Worm (Caenorhabditis elegans) whole organism, young adult: Measurements from ENCODE around the gene T14G10.8.

Experiments used
- K12H6.12 ChIP-seq: fragments of 200-800 bp; sonication (Bioruptor generic); optimal IDR thresholded peaks from 2 replicates; lab custom pipeline; 2018; ENCODE audit warnings: mild to moderate bottlenecking, missing genetic modification characterization, missing compliant biosample characterization
- ama-1 ChIP-seq, 3 experiments: fragments of 150-350 bp in 1 of 3; sonication (generic microtip) in 2 of 3; optimal IDR thresholded peaks; 2 replicates each; lab custom pipeline; 2014 to 2018; ENCODE audit warnings: missing biosample characterization in 2 of 3, missing genetic modification characterization in 2 of 3, missing genetic modification reagents in 2 of 3
- aptf-3 ChIP-seq: fragments of 200-800 bp; sonication (Bioruptor generic); IDR thresholded peaks from 2 replicates; pipeline ENCODE4 v1.3.6; 2022; ENCODE audit warnings: missing genetic modification characterization, missing compliant biosample characterization
- attf-3 ChIP-seq: fragments of 200-800 bp; sonication (Bioruptor generic); conservative IDR thresholded peaks from 2 replicates; pipeline ENCODE4 v1.3.6; 2022; ENCODE audit warnings: missing genetic modification reagents, missing genetic modification characterization, missing compliant biosample characterization
- dpl-1 ChIP-seq: fragments of 150-350 bp; optimal IDR thresholded peaks from 2 replicates; lab custom pipeline; 2014; ENCODE audit warnings: missing biosample characterization, missing genetic modification reagents, missing genetic modification characterization
- egl-18 ChIP-seq: fragments of 200-800 bp; sonication (Bioruptor generic); IDR thresholded peaks from 2 replicates; pipeline ENCODE4 v1.3.6; 2022; ENCODE audit warnings: missing genetic modification reagents, missing genetic modification characterization, missing compliant biosample characterization
- lin-35 ChIP-seq, 3 experiments: fragments of 150-350 bp in 2 of 3; sonication (generic microtip) in 1 of 3; optimal IDR thresholded peaks; 2 replicates each; lab custom pipeline; 2014 to 2018; ENCODE audit warnings: missing biosample characterization in 3 of 3, missing genetic modification characterization in 3 of 3, missing genetic modification reagents in 3 of 3
- lsl-1 ChIP-seq: fragments of 200-800 bp; sonication (Bioruptor generic); optimal IDR thresholded peaks from 2 replicates; lab custom pipeline; 2018; ENCODE audit warnings: mild to moderate bottlenecking, missing genetic modification characterization, moderate library complexity, missing compliant biosample characterization
- nfya-1 ChIP-seq: sonication (generic microtip); optimal IDR thresholded peaks from 2 replicates; lab custom pipeline; 2017; ENCODE audit warnings: antibody characterized with exemption, missing compliant biosample characterization, missing genetic modification characterization, borderline replicate concordance; ENCODE audit not compliant: insufficient read depth
- nhr-120 ChIP-seq: fragments of 200-800 bp; sonication (Bioruptor generic); IDR thresholded peaks from 2 replicates; pipeline ENCODE4 v1.3.6; 2022; ENCODE audit warnings: missing genetic modification characterization, missing compliant biosample characterization
- snpc-1.3 ChIP-seq: sonication (generic microtip); optimal IDR thresholded peaks from 2 replicates; lab custom pipeline; 2017; ENCODE audit warnings: missing genetic modification characterization, mild to moderate bottlenecking, missing compliant biosample characterization, antibody characterized with exemption, moderate library complexity, missing genotype, missing genetic modification reagents; ENCODE audit not compliant: insufficient read depth
- tbp1 ChIP-seq: fragments of 200-800 bp; sonication (Bioruptor generic); optimal IDR thresholded peaks from 2 replicates; lab custom pipeline; 2018; ENCODE audit warnings: mild to moderate bottlenecking, missing genetic modification characterization, missing compliant biosample characterization
- unc-62 ChIP-seq: fragments of 150-350 bp; optimal IDR thresholded peaks from 2 replicates; lab custom pipeline; 2014; ENCODE audit warnings: missing biosample characterization, missing genetic modification reagents, missing genetic modification characterization
- zim-3 ChIP-seq: sonication (generic microtip); optimal IDR thresholded peaks from 2 replicates; lab custom pipeline; 2017; ENCODE audit warnings: mild to moderate bottlenecking, missing genetic modification characterization, moderate library complexity, missing compliant biosample characterization

DNA sequence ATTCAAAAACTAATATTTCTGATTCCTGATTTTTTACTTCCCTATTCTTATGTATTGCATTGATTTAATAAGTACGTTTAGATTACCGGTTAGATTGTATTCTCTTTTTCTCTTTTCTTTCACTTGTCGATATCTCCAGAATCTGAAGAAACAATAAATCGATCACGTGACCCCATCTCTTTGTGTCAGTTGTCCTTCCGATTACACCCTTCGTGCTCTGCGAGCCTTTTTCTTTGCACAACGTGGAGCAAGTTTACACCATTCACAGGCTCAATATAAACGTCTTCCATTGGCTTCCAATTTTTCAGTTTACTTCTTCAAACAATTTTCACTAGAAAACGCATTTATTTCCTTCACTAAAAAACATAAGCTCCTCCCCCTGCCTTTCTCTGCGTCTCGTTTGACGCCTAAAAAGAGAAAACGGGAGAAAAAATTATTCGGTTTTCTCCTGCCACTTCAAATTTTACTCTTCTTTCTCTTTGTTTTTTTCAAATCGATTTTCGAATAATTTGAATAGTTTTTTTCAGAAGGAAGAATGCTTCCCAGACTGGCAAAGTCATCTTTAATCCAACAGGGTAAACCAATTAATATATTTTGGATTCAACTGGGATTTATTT is 33.5 kb upstream of the T14G10.8 start, which contains the start of gene gta-1:
- TF ChIP-seq attf-3: no peak
- TF ChIP-seq snpc-1.3 (tag; lab: Kevin White, UChicago): no peak
- TF ChIP-seq egl-18: no peak
- peak; percentile 50 for TF ChIP-seq ama-1 (optimal IDR thresholded peaks at IDR 0.05; lab: Kevin White, UChicago)
- TF ChIP-seq ama-1 (GFP tag; optimal IDR thresholded peaks at IDR 0.05; lab: Kevin White, UChicago): no peak
- TF ChIP-seq lin-35 (GFP tag; optimal IDR thresholded peaks at IDR 0.05; lab: Kevin White, UChicago): no peak
- no peak for TF ChIP-seq unc-62 (GFP tag; lab: Kevin White, UChicago)
- TF ChIP-seq dpl-1 (GFP tag; lab: Kevin White, UChicago): no peak
- no peak for TF ChIP-seq zim-3 (tag; lab: Kevin White, UChicago)
- no peak for TF ChIP-seq nfya-1 (tag; lab: Kevin White, UChicago)
- no peak for TF ChIP-seq K12H6.12 (tag; lab: Kevin White, UChicago)
- no peak for TF ChIP-seq lsl-1
- no peak for TF ChIP-seq tbp1 (GFP tag; lab: Kevin White, UChicago)
- TF ChIP-seq nhr-120: no peak
- TF ChIP-seq aptf-3 (GFP tag; lab: Robert Waterston, UW): no peak
